Worm (Caenorhabditis elegans): Measurements from ENCODE around the gene Y44F5A.1.

DNA sequence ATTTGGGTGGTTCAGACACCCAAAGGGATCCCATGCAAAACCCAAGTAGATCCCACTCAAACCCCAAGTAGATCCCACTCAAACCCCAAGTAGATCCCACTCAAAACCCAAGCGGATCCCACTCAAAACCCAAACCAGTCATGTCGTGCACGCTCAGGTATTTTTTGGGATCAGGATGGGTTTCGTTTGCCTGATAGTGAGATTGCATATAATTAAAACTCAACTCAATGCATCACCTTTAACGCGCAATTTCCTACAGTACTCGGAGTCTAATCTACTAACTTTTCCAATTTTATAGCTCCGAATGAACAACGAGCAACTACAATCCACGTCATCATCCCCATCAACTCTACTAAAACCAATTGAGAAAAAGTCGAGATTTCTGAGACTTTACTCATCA is 38.3 kb downstream of the Y44F5A.1 start, which contains the start of gene phlp-2:
- TF ChIP-seq hnd-1 (tag; optimal IDR thresholded peaks at IDR 0.05) (no peak), hmg-4 (GFP tag; optimal IDR thresholded peaks at IDR 0.05) (no peak), ets-7 (tag; optimal IDR thresholded peaks at IDR 0.05) (no peak), sea-1 (GFP tag; conservative IDR thresholded peaks at IDR 0.05) (no peak), B0310.2 (tag; optimal IDR thresholded peaks at IDR 0.05) (no peak), ama-1 (optimal IDR thresholded peaks at IDR 0.05) (no peak), F13C5.2 (tag; optimal IDR thresholded peaks at IDR 0.05) (no peak), ceh-36 (tag; optimal IDR thresholded peaks at IDR 0.05) (no peak), flt-1 (GFP tag; IDR thresholded peaks at IDR 0.05) (no peak), ceh-13 (GFP tag; optimal IDR thresholded peaks at IDR 0.05) (no peak), aly-1 (tag; optimal IDR thresholded peaks at IDR 0.05) (no peak)
